Worm (Caenorhabditis elegans): ENCODE results near the gene spc-1.

DNA sequence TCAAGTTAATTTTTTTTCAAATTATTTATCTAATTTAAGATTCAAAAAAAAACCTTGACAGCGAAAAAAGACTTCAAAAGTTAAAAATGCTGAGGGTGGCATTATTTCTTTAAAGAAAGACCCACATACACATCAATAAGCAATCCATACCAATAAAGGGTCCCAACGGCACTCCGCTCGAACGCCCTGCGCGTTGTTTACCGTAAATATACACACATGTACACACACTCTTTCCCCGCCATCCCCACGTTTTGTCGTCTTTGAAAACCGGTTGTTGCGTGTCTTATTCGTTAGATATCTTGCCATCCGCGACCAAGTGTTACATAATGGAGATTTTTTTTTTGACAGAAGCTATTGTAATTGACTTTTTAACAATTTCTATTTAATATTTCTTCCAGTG is 32.7 kb upstream of the spc-1 start, which contains the start of gene gcc-1:
- TF ChIP-seq skn-1 (tag; optimal IDR thresholded peaks at IDR 0.05) = no peak
- TF ChIP-seq ceh-16 (tag; optimal IDR thresholded peaks at IDR 0.05) = no peak
- no peak for TF ChIP-seq blmp-1 (tag; optimal IDR thresholded peaks at IDR 0.05; ENCODE audit: insufficient read depth)
- TF ChIP-seq lin-39 (tag; optimal IDR thresholded peaks at IDR 0.05) = no peak
- no peak for TF ChIP-seq ztf-11 (tag; optimal IDR thresholded peaks at IDR 0.05)
- no peak for TF ChIP-seq fos-1 (tag; optimal IDR thresholded peaks at IDR 0.05)

Data from whole organism, L2 larva.